Worm (Caenorhabditis elegans) whole organism, L1 larva: Measurements from ENCODE around the gene F20E11.7.

Experiments used
- alr-1 ChIP-seq: fragments of 200-800 bp; sonication (Bioruptor generic); optimal IDR thresholded peaks from 2 replicates; lab custom pipeline; 2018; ENCODE audit warnings: borderline replicate concordance, mild to moderate bottlenecking, missing genetic modification characterization, missing compliant biosample characterization
- aly-2 ChIP-seq: fragments of 150-350 bp; optimal IDR thresholded peaks from 2 replicates; lab custom pipeline; 2014; ENCODE audit warnings: missing biosample characterization, missing genetic modification characterization
- ama-1 ChIP-seq: fragments of 150-350 bp; optimal IDR thresholded peaks from 2 replicates; lab custom pipeline; 2014
- dsc-1 ChIP-seq: sonication (generic microtip); optimal IDR thresholded peaks from 2 replicates; lab custom pipeline; 2016; ENCODE audit warnings: mild to moderate bottlenecking, missing genetic modification characterization, missing compliant biosample characterization
- elt-3 ChIP-seq, 6 experiments: fragments of 150-350 bp in 1 of 6; sonication (generic microtip); optimal IDR thresholded peaks; 2 replicates each; lab custom pipeline; 2017 to 2018; ENCODE audit warnings: missing biosample characterization in 6 of 6, missing genetic modification characterization in 6 of 6, inconsistent platforms in 1 of 6
- hpl-2 ChIP-seq: fragments of 150-350 bp; optimal IDR thresholded peaks from 2 replicates; lab custom pipeline; 2014; ENCODE audit warnings: missing biosample characterization, missing genetic modification reagents, missing genetic modification characterization
- lin-35 ChIP-seq, 2 experiments: fragments of 150-350 bp; optimal IDR thresholded peaks; 2 replicates each; lab custom pipeline; 2014; ENCODE audit warnings: missing biosample characterization in 2 of 2, missing genetic modification characterization in 2 of 2, missing genetic modification reagents in 2 of 2
- pqm-1 ChIP-seq: sonication (generic microtip); optimal IDR thresholded peaks from 3 replicates; lab custom pipeline; 2017; ENCODE audit warnings: missing biosample characterization, missing genetic modification characterization
- zag-1 ChIP-seq: fragments of 150-350 bp; optimal IDR thresholded peaks from 2 replicates; lab custom pipeline; 2014; ENCODE audit warnings: missing biosample characterization, missing genetic modification characterization

The F20E11.7 gene

ce11 chrV:17512763-17513162 lies 48.4 kb downstream of the F20E11.7 start:
- no peak for TF ChIP-seq aly-2
- no peak for TF ChIP-seq alr-1 (tag; lab: Kevin White, UChicago)
- no peak for TF ChIP-seq dsc-1
- no peak for TF ChIP-seq ama-1 (lab: Kevin White, UChicago)
- no peak for TF ChIP-seq lin-35 (GFP tag; optimal IDR thresholded peaks at IDR 0.05; lab: Kevin White, UChicago)
- no peak for TF ChIP-seq pqm-1 (tag; lab: Kevin White, UChicago)

ce11 chrV:17513831-17514230 lies 49.5 kb downstream of the F20E11.7 start:
- TF ChIP-seq aly-2 (no peak), zag-1 (tag; lab: Kevin White, UChicago) (no peak), hpl-2 (GFP tag; lab: Kevin White, UChicago) (no peak), elt-3 (tag; optimal IDR thresholded peaks at IDR 0.05; lab: Kevin White, UChicago) (no peak)
- TF ChIP-seq, all 84 proteins: peak for 0
